Worm (Caenorhabditis elegans): Measurements from ENCODE around the gene cutl-12.

The cutl-12 gene

DNA sequence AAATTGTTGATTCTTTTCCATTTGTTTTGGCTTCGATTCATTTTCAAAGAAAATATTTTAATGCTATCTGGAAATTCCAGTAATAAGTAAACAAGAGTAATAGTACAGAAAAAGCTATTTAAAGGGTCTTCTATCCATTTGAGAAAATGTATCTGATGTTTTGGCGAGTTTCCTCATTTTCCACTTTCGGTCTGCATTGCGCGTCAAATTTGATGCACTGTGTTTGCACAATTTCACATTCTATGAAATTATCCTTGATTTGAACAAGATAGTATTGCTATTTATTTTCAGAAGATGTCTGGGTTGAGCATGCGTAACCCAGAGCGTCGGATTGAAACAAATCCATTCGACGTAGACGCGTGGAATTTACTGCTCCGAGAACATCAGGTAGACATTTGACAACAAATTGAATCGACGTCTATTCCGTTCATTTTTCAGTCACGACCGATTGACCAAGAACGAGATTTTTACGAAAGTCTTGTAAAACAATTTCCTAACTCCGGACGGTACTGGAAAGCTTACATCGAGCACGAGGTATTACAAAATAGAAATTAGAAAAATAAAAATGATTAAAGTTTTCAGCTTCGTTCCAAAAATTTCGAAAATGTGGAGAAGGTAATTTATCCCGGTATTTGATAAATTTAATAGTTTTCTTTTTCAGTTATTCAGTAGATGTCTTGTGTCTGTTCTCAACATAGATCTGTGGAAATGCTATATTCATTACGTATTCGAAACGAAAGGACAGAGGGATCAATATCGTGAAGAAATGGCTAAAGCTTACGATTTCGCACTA is 30.5 kb downstream of the cutl-12 start, which contains the start of gene suf-1:
TSS of gene suf-1 (plus strand) at position 280 of the 793 bp plus-strand sequence.
- TF ChIP-seq ceh-8 (GFP tag; optimal IDR thresholded peaks at IDR 0.05), result no peak
- no peak for TF ChIP-seq sox-4 (tag; optimal IDR thresholded peaks at IDR 0.05)
- peak; percentile 43 to 85 for TF ChIP-seq lsy-2 (tag; optimal IDR thresholded peaks at IDR 0.05)
- TF ChIP-seq elt-3 (tag; optimal IDR thresholded peaks at IDR 0.05), result peak in 1 of 6 experiments; percentile 2
- TF ChIP-seq nhr-71 (tag; optimal IDR thresholded peaks at IDR 0.05), result peak; percentile 45
- TF ChIP-seq grh-1 (GFP tag; IDR thresholded peaks at IDR 0.05), result 0 out of 2 replicates have a peak, but pooled peaks have one; percentile 25
- TF ChIP-seq fkh-4 (tag; optimal IDR thresholded peaks at IDR 0.05; ENCODE audit: borderline replicate concordance), result no peak
- TF ChIP-seq dpl-1 (GFP tag; optimal IDR thresholded peaks at IDR 0.05), result peak in 2 of 3 experiments; percentile 22 to 44
- peak; percentile 35 for TF ChIP-seq blmp-1 (tag; optimal IDR thresholded peaks at IDR 0.05)
- no peak for TF ChIP-seq hpl-2 (GFP tag; optimal IDR thresholded peaks at IDR 0.05)
- peak; percentile 78 for TF ChIP-seq F16B12.6 (tag; optimal IDR thresholded peaks at IDR 0.05)
- TF ChIP-seq ama-1 (optimal IDR thresholded peaks at IDR 0.05), result peak; percentile 78
- peak; percentile 50 to 51 for TF ChIP-seq efl-1 (optimal IDR thresholded peaks at IDR 0.05)
- TF ChIP-seq efl-1 (GFP tag; optimal IDR thresholded peaks at IDR 0.05 in 1 of 2), result peak; percentile 42 to 92
- peak; percentile 42 for TF ChIP-seq snu-23 (GFP tag; optimal IDR thresholded peaks at IDR 0.05)
- 0 out of 2 replicates have a peak, but pooled peaks have one; percentile 18 for TF ChIP-seq nhr-19 (GFP tag; conservative IDR thresholded peaks at IDR 0.05)
- peak; percentile 36 for TF ChIP-seq swsn-7 (tag; optimal IDR thresholded peaks at IDR 0.05)
- no peak for TF ChIP-seq lin-39 (tag; optimal IDR thresholded peaks at IDR 0.05)
- no peak for TF ChIP-seq unc-86 (tag; optimal IDR thresholded peaks at IDR 0.05)
- peak; percentile 46 for TF ChIP-seq rnt-1 (tag; optimal IDR thresholded peaks at IDR 0.05)
- no peak for TF ChIP-seq nhr-12 (tag; optimal IDR thresholded peaks at IDR 0.05)
- peak; percentile 30 for TF ChIP-seq nhr-20 (tag; optimal IDR thresholded peaks at IDR 0.05)
- peak; percentile 0 for TF ChIP-seq fos-1 (tag; optimal IDR thresholded peaks at IDR 0.05)
- TF ChIP-seq skn-1 (tag; optimal IDR thresholded peaks at IDR 0.05), result no peak
- TF ChIP-seq nhr-76 (tag; optimal IDR thresholded peaks at IDR 0.05), result no peak
- TF ChIP-seq nhr-90 (tag; optimal IDR thresholded peaks at IDR 0.05; ENCODE audit: poor library complexity), result peak; percentile 42
- TF ChIP-seq zip-4 (GFP tag; optimal IDR thresholded peaks at IDR 0.05), result no peak
- peak; percentile 14 for TF ChIP-seq dsc-1 (tag; optimal IDR thresholded peaks at IDR 0.05)
- no peak for TF ChIP-seq irx-1 (tag; optimal IDR thresholded peaks at IDR 0.05)
- TF ChIP-seq ceh-90 (tag; optimal IDR thresholded peaks at IDR 0.05), result no peak
- TF ChIP-seq lin-35 (GFP tag; optimal IDR thresholded peaks at IDR 0.05), result peak; percentile 1 to 47
- no peak for TF ChIP-seq nhr-84 (tag; optimal IDR thresholded peaks at IDR 0.05)
- no peak for TF ChIP-seq lin-14 (GFP tag; optimal IDR thresholded peaks at IDR 0.05)
- no peak for TF ChIP-seq mdl-1 (tag; optimal IDR thresholded peaks at IDR 0.05)
- TF ChIP-seq nhr-47 (tag; optimal IDR thresholded peaks at IDR 0.05), result peak; percentile 39

DNA sequence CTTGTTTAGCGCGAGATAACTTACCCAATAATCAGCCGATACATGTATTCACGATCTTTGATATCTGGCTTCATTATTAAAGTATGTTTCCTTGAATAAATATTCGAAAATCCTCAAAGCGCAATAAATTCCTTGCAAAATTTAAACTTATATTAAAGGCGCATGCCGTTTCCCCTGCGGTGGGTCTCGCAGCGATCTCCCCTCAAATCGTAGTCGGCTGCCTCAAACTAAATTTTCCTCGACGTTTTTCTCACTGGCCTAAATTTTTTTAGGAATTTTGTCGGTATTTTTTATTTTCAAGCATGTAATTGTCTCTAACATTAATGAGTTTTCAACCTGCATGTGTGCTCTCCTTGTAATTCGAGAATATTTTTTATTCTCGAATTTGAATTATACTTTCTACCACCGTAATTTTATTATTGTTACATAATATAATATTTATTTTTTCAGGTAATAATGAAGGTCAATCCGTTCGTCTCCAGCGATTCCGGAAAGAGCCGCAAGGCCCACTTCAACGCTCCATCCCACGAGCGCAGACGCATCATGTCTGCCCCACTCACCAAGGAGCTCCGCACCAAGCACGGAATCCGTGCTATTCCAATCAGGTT is 31.8 kb downstream of the cutl-12 start, which contains the start of the genes cpf-1 and rpl-26:
TSS of gene cpf-1 (minus strand) at position 104 of the 608 bp plus-strand sequence.
TSS of gene rpl-26 (plus strand) at position 449 of the 608 bp plus-strand sequence.
- TF ChIP-seq lir-3 (tag; optimal IDR thresholded peaks at IDR 0.05; ENCODE audit: poor library complexity) (no peak), skn-1 (tag; optimal IDR thresholded peaks at IDR 0.05) (peak; percentile 58), nhr-71 (tag; optimal IDR thresholded peaks at IDR 0.05) (peak; percentile 70), nhr-85 (tag) (peak; percentile 48), ceh-82 (tag; optimal IDR thresholded peaks at IDR 0.05) (peak; percentile 10 to 61 (median 23)), lin-35 (GFP tag; optimal IDR thresholded peaks at IDR 0.05) (peak; percentile 70 to 81), pqm-1 (tag; optimal IDR thresholded peaks at IDR 0.05) (no peak), hlh-17 (GFP tag; optimal IDR thresholded peaks at IDR 0.05; ENCODE audit: borderline replicate concordance) (no peak), C34B4.2 (tag; optimal IDR thresholded peaks at IDR 0.05) (no peak), rnt-1 (tag; optimal IDR thresholded peaks at IDR 0.05) (peak; percentile 61), blmp-1 (tag; optimal IDR thresholded peaks at IDR 0.05) (peak; percentile 67), mab-9 (GFP tag; IDR thresholded peaks at IDR 0.05) (no peak), unc-130 (tag; optimal IDR thresholded peaks at IDR 0.05) (peak; percentile 56), ceh-90 (tag; optimal IDR thresholded peaks at IDR 0.05) (no peak), nhr-12 (tag; optimal IDR thresholded peaks at IDR 0.05) (no peak), vab-15 (tag; optimal IDR thresholded peaks at IDR 0.05) (no peak), grh-1 (GFP tag; IDR thresholded peaks at IDR 0.05) (no peak), F16B12.6 (tag; optimal IDR thresholded peaks at IDR 0.05) (peak; percentile 73), pag-3 (tag; optimal IDR thresholded peaks at IDR 0.05; ENCODE audit: borderline replicate concordance, insufficient read depth) (no peak), snpc-4 (tag; optimal IDR thresholded peaks at IDR 0.05) (peak; percentile 4), lin-13 (GFP tag; optimal IDR thresholded peaks at IDR 0.05) (peak; percentile 12), fkh-8 (tag; optimal IDR thresholded peaks at IDR 0.05) (peak; percentile 32), C16A3.4 (tag; optimal IDR thresholded peaks at IDR 0.05) (peak; percentile 61)

Measured in whole organism, L1 larva.